Fruit fly (Drosophila melanogaster): ENCODE data around the gene PNUTS.

PNUTS gene

dm6 chr2L:855052-855547 is 15.2 kb upstream of the PNUTS start, which contains the start of gene CG13949 (continued):
- no peak for TF ChIP-seq sna (GFP tag; IDR thresholded peaks at IDR 0.05; ENCODE audit: partially characterized antibody)
- TF ChIP-seq CG12071 (GFP tag; optimal IDR thresholded peaks at IDR 0.05), result peak; percentile 31
- TF ChIP-seq Nf-YC (tag; optimal IDR thresholded peaks at IDR 0.05), result peak; percentile 62
- no peak for TF ChIP-seq MTF-1 (GFP tag; optimal IDR thresholded peaks at IDR 0.05; ENCODE audit: borderline replicate concordance)
- TF ChIP-seq CG17328 (GFP tag; IDR thresholded peaks at IDR 0.05), result peak; percentile 73
- TF ChIP-seq bowl (GFP tag; IDR thresholded peaks at IDR 0.05), result no peak
- TF ChIP-seq row (GFP tag; IDR thresholded peaks at IDR 0.05), result peak; percentile 69
- peak; percentile 56 for TF ChIP-seq az2 (GFP tag; optimal IDR thresholded peaks at IDR 0.05)
- TF ChIP-seq CG10267 (tag; optimal IDR thresholded peaks at IDR 0.05), result peak; percentile 72
- no peak for TF ChIP-seq Optix (GFP tag; IDR thresholded peaks at IDR 0.05)
- peak; percentile 46 for TF ChIP-seq dmrt99B (tag; optimal IDR thresholded peaks at IDR 0.05)
- no peak for TF ChIP-seq CG14965 (GFP tag; optimal IDR thresholded peaks at IDR 0.05; ENCODE audit: borderline replicate concordance)
- peak; percentile 77 for TF ChIP-seq CG34422 (GFP tag; IDR thresholded peaks at IDR 0.05)
- peak; percentile 72 for TF ChIP-seq Fer3 (tag; optimal IDR thresholded peaks at IDR 0.05)
- TF ChIP-seq h (optimal IDR thresholded peaks at IDR 0.05), result no peak
- TF ChIP-seq CG9727 (GFP tag; optimal IDR thresholded peaks at IDR 0.05), result peak; percentile 51
- no peak for TF ChIP-seq danr (GFP tag; IDR thresholded peaks at IDR 0.05)
- TF ChIP-seq BtbVII (GFP tag; optimal IDR thresholded peaks at IDR 0.05), result peak; percentile 42
- TF ChIP-seq bcd (GFP tag; optimal IDR thresholded peaks at IDR 0.05), result peak; percentile 45
- peak; percentile 59 for TF ChIP-seq CG31441 (GFP tag; IDR thresholded peaks at IDR 0.05)
- no peak for TF ChIP-seq otp (GFP tag; IDR thresholded peaks at IDR 0.05)
- TF ChIP-seq zen2 (GFP tag; IDR thresholded peaks at IDR 0.05; ENCODE audit: partially characterized antibody), result no peak
- TF ChIP-seq CG12391 (tag; optimal IDR thresholded peaks at IDR 0.05), result peak; percentile 81
- TF ChIP-seq cg (GFP tag; optimal IDR thresholded peaks at IDR 0.05), result no peak
- peak; percentile 22 for TF ChIP-seq CG2875 (GFP tag; optimal IDR thresholded peaks at IDR 0.05)
- TF ChIP-seq CG7786 (GFP tag; optimal IDR thresholded peaks at IDR 0.05), result no peak
- TF ChIP-seq bsh (GFP tag; optimal IDR thresholded peaks at IDR 0.05), result peak in 1 of 2 experiments; percentile 58
- 0 out of 2 replicates have a peak, but pooled peaks have one; percentile 18 for TF ChIP-seq CG4360 (GFP tag; IDR thresholded peaks at IDR 0.05)
- TF ChIP-seq CG8089 (GFP tag; optimal IDR thresholded peaks at IDR 0.05), result no peak
- peak; percentile 76 for TF ChIP-seq dysf (GFP tag; IDR thresholded peaks at IDR 0.05)
- TF ChIP-seq bbx (GFP tag; IDR thresholded peaks at IDR 0.05; ENCODE audit: partially characterized antibody), result peak; percentile 64; the same call in 1 of the 2 replicates
- TF ChIP-seq grau (tag; optimal IDR thresholded peaks at IDR 0.05), result peak; percentile 68
- TF ChIP-seq CG30431 (GFP tag; optimal IDR thresholded peaks at IDR 0.05), result no peak
- peak; percentile 46 for TF ChIP-seq CG3281 (GFP tag; optimal IDR thresholded peaks at IDR 0.05)
- TF ChIP-seq CG10147 (GFP tag; optimal IDR thresholded peaks at IDR 0.05), result peak; percentile 44
- peak; percentile 6 for TF ChIP-seq CG18619 (GFP tag; optimal IDR thresholded peaks at IDR 0.05)
- peak; percentile 57 for TF ChIP-seq CG16813 (GFP tag; IDR thresholded peaks at IDR 0.05; ENCODE audit: partially characterized antibody)
- peak; percentile 60; the same call in 1 of the 2 replicates for TF ChIP-seq dati (GFP tag; IDR thresholded peaks at IDR 0.05)
- peak; percentile 33 for TF ChIP-seq Atf-2 (GFP tag; optimal IDR thresholded peaks at IDR 0.05)
- TF ChIP-seq CG13296 (GFP tag; optimal IDR thresholded peaks at IDR 0.05), result peak; percentile 40
- TF ChIP-seq CG18476 (GFP tag; optimal IDR thresholded peaks at IDR 0.05), result no peak
- peak; percentile 88 for TF ChIP-seq ken (GFP tag; IDR thresholded peaks at IDR 0.05)
- TF ChIP-seq tll (GFP tag; optimal IDR thresholded peaks at IDR 0.05), result no peak
- TF ChIP-seq chm (GFP tag; IDR thresholded peaks at IDR 0.05), result peak; percentile 56; the same call in 1 of the 2 replicates
- TF ChIP-seq Antp (GFP tag; optimal IDR thresholded peaks at IDR 0.05), result peak; percentile 60
- TF ChIP-seq dmrt11E (tag; optimal IDR thresholded peaks at IDR 0.05), result peak; percentile 21
- TF ChIP-seq unc-4 (GFP tag; IDR thresholded peaks at IDR 0.05; ENCODE audit: partially characterized antibody), result peak; percentile 44; the same call in 1 of the 2 replicates
- TF ChIP-seq her (GFP tag; optimal IDR thresholded peaks at IDR 0.05), result peak; percentile 58
- TF ChIP-seq bigmax (GFP tag; optimal IDR thresholded peaks at IDR 0.05), result no peak
- peak; percentile 34; the same call in 1 of the 2 replicates for TF ChIP-seq cas (GFP tag; IDR thresholded peaks at IDR 0.05)

Data from whole organism, embryonic.